Fruit fly (Drosophila melanogaster): ENCODE data around the gene atk.
A peak's percentile ranks its signal among the peaks of the same experiment; 100 is the strongest.

Gene atk

DNA sequence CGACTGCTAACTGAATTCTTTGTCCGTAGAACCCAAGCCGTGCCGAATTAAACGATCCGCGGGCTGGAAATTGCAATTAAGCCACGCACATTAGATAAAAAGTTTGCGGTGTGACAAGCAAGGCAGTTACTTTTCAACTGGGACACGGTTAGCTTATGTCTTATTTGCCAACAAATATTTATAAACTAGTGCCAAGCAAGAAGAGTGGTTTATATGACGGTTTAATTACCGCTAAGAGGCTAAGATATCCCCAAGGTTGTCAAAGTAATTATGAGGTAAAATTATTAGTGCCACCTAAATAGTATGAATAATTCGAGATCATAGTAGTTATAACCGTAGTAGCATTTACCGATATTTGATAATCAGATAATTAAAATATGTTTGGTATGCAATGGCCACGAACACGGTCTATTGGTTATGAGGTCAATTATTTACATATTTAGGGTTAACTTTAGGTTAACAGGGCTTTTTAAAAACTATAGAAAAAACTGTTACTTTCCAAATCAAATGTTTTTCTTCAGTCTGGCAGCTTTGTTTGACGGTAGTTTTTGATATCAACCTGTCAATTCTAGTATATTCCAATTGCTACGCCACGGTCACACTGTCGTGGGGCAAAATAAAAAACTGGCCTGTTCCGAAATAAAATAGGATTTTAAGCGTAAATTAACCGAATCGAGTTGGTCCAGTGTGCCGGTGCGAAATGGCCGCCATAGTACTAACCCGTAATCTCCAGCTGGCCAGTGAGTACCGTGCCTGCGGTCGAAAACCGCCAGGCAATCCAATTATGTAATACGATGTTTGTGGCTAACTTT, 30.3 kb upstream of the atk start, which contains the start of gene ZnT77C:
ZnT77C (minus strand) TSS at position 142 of the 812 bp plus-strand sequence.
- TF ChIP-seq CG8478 (optimal IDR thresholded peaks at IDR 0.05) (no peak), usp (GFP tag; optimal IDR thresholded peaks at IDR 0.05) (no peak), Dll (optimal IDR thresholded peaks at IDR 0.05) (no peak), EcR (GFP tag; optimal IDR thresholded peaks at IDR 0.05) (no peak), psq (optimal IDR thresholded peaks at IDR 0.05) (no peak), pan (optimal IDR thresholded peaks at IDR 0.05) (no peak)

- TF ChIP-seq pan (optimal IDR thresholded peaks at IDR 0.05) (no peak), usp (GFP tag; optimal IDR thresholded peaks at IDR 0.05) (no peak), psq (optimal IDR thresholded peaks at IDR 0.05) (no peak), Dll (optimal IDR thresholded peaks at IDR 0.05) (no peak), EcR (GFP tag; optimal IDR thresholded peaks at IDR 0.05) (no peak), CG8478 (optimal IDR thresholded peaks at IDR 0.05) (no peak)
These were observed 29.6 kb upstream of the atk start for dm6 chr3L:20494262-20494601.

DNA sequence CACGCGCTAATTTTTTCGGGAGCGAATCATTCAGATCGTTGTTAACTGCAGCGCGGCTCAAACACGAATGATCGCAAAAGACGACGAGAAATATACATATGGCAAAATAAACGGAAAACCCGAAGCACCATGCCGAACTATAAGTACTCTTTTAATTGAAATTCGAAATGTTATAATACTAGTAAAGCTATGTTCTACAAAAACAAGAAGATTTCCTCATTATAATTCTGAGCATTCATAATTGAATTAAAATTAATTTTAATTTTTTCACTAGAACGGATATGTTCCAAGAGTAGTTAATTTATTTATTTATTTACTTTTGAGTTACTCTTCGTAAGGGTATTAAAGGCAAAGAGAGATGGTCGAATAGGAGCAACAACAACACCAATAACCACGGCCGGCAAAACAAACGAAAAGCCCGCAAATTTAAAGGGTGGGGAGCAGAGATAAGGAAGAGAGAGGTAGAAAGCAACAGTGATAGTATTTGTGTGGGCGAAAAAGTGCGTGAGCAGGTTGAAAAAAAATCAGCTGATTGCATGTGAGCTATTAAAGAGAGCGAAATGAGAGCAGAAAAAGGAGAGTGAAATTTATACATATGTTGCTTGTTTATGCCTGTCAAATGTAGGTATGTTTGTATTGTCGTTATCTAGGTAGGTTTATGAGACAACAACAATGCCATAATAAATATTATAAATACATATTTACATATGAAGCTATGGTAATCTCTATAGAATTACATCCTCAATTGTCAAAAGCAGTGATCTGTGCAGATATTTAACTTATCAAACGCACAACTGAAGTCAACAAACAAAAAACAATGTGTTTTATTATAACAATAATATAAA, 29.0 kb upstream of the atk start:
- no peak for TF ChIP-seq CG8478 (optimal IDR thresholded peaks at IDR 0.05)

- no peak for TF ChIP-seq EcR (GFP tag; optimal IDR thresholded peaks at IDR 0.05)
- no peak for TF ChIP-seq usp (GFP tag; optimal IDR thresholded peaks at IDR 0.05)
- TF ChIP-seq pan (optimal IDR thresholded peaks at IDR 0.05): no peak
- no peak for TF ChIP-seq CG8478 (optimal IDR thresholded peaks at IDR 0.05)
- no peak for TF ChIP-seq Dll (optimal IDR thresholded peaks at IDR 0.05)
- no peak for TF ChIP-seq psq (optimal IDR thresholded peaks at IDR 0.05)
These were observed 27.0 kb upstream of the atk start, which contains the start of gene ND-39 for dm6 chr3L:20491525-20492132. TSS of gene ND-39 (plus strand) at chr3L:20492082.

dm6 chr3L:20487649-20488048, 23.0 kb upstream of the atk start:
- no peak for TF ChIP-seq CG8478 (optimal IDR thresholded peaks at IDR 0.05)
- peak; percentile 34 for TF ChIP-seq pan (optimal IDR thresholded peaks at IDR 0.05)

dm6 chr3L:20474789-20475208, 10.1 kb upstream of the atk start:
- TF ChIP-seq usp (GFP tag; optimal IDR thresholded peaks at IDR 0.05) (no peak), pan (optimal IDR thresholded peaks at IDR 0.05) (no peak)

DNA sequence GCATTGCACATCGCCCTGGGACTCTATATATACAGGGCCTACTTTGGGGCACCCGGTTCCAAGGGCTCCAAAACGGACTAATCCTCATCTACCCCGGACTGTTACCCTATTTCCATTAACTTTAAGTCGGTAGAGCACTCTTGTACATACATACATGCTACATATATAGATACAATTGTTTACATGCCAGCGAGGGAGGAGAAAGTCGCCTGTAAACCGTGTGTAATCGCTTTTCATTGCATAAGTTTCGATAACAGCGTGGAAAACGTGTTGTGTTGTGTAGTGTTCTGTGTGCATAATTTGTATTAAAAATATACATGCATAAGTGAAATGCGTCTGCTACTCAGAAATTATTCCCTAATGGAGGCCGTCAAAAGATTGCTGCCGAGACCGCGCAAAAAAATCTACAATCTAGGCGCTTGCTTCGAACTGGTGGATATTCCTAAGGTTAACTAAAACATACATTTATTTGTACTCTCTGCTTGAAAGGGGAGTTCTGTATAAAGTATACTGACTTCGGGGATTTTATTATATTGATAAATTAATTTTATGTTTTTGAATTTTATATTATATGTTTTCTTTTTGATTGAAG, 9.6 kb upstream of the atk start, which contains the start of gene isoQC:
isoQC (plus strand) TSS at position 270 of the 592 bp plus-strand sequence.
- no peak for TF ChIP-seq usp (GFP tag; optimal IDR thresholded peaks at IDR 0.05)
- no peak for TF ChIP-seq Dll (optimal IDR thresholded peaks at IDR 0.05)
- TF ChIP-seq CG8478 (optimal IDR thresholded peaks at IDR 0.05): no peak
- no peak for TF ChIP-seq EcR (GFP tag; optimal IDR thresholded peaks at IDR 0.05)
- TF ChIP-seq psq (optimal IDR thresholded peaks at IDR 0.05): no peak
- no peak for TF ChIP-seq pan (optimal IDR thresholded peaks at IDR 0.05)

dm6 chr3L:20473021-20473799, 8.5 kb upstream of the atk start, which contains the start of the genes CG32428 and CG5969:
TSS of gene CG32428 (minus strand) at chr3L:20473723.
TSS of gene CG5969 (plus strand) at chr3L:20473783.
- TF ChIP-seq CG8478 (optimal IDR thresholded peaks at IDR 0.05): no peak
- no peak for TF ChIP-seq usp (GFP tag; optimal IDR thresholded peaks at IDR 0.05)

DNA sequence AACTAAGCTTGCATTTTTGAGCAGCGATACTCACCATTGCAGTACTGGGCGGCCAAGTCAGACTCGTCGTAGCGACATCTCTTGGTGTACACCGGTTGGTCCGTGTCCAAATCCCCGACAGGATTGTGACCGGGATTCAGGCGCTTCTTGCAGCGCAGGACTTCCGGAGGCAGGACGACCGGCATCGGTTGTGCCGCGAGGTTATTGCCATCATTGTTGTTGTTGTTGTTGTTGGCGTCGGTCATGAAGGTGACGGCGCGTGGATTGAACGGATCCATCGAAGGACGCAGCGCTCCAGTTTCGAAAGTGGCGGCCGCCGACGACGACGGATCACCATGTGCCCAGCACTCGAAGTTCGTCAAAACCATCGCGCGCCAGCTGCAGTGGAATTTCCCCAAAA, 7.9 kb upstream of the atk start:
- TF ChIP-seq Dll (optimal IDR thresholded peaks at IDR 0.05): no peak
- TF ChIP-seq CG8478 (optimal IDR thresholded peaks at IDR 0.05): no peak
- no peak for TF ChIP-seq psq (optimal IDR thresholded peaks at IDR 0.05)
- TF ChIP-seq usp (GFP tag; optimal IDR thresholded peaks at IDR 0.05): no peak

DNA sequence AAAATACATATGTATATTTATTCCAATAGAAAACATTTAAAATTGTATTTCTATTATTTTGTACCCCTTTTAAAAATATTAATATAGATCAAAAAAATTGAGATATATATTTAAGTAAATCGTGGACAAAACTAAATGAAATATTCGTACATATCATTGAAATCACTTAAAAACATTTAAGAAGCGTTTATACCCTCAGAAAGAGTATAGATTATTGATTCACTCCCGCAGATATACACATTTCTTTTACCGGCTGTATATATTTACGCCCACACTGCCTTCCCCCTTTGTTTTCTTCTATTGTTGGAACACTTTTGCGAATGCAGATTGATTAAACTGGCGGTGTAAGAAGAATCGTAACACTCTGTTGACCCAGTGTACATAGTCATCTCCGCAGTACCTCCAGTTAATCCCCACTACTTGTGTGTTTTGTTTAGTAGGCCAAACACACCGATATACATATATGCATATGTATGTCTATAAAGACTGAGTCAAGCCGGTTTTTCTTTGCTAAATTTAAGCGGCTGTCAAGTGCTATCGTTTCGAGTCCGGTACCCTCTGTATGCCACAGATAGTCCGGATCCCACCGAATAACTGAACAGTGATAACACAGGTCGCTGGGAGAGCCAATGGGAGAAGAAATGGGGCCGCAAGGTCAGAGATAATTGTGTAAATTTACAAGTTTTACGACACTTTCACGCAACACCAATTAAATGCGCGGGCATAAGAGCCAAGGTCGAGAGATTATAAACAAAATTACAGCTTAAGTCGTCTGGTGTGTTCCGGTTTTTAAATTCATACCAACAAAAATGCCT, 7.0 kb upstream of the atk start:
- TF ChIP-seq CG8478 (optimal IDR thresholded peaks at IDR 0.05): no peak
- TF ChIP-seq EcR (GFP tag; optimal IDR thresholded peaks at IDR 0.05): no peak
- no peak for TF ChIP-seq Dll (optimal IDR thresholded peaks at IDR 0.05)
- no peak for TF ChIP-seq psq (optimal IDR thresholded peaks at IDR 0.05)
- TF ChIP-seq pan (optimal IDR thresholded peaks at IDR 0.05): no peak
- TF ChIP-seq usp (GFP tag; optimal IDR thresholded peaks at IDR 0.05): no peak

dm6 chr3L:20470991-20471498, 6.4 kb upstream of the atk start:
- no peak for TF ChIP-seq pan (optimal IDR thresholded peaks at IDR 0.05)
- TF ChIP-seq Dll (optimal IDR thresholded peaks at IDR 0.05): no peak
- no peak for TF ChIP-seq usp (GFP tag; optimal IDR thresholded peaks at IDR 0.05)
- TF ChIP-seq CG8478 (optimal IDR thresholded peaks at IDR 0.05): no peak
